Worm (Caenorhabditis elegans) whole organism, L1 larva: Measurements from ENCODE around the gene B0564.2.
A peak's percentile ranks its signal among the peaks of the same experiment; 100 is the strongest.

Experiments used
- Y116A8C.19 ChIP-seq: sonication (generic microtip); optimal IDR thresholded peaks from 2 replicates; lab custom pipeline; 2016; ENCODE audit warnings: missing compliant biosample characterization, missing genetic modification characterization, borderline replicate concordance
- alr-1 ChIP-seq: fragments of 200-800 bp; sonication (Bioruptor generic); optimal IDR thresholded peaks from 2 replicates; lab custom pipeline; 2018; ENCODE audit warnings: borderline replicate concordance, mild to moderate bottlenecking, missing genetic modification characterization, missing compliant biosample characterization
- aly-2 ChIP-seq: fragments of 150-350 bp; optimal IDR thresholded peaks from 2 replicates; lab custom pipeline; 2014; ENCODE audit warnings: missing biosample characterization, missing genetic modification characterization
- ama-1 ChIP-seq: fragments of 150-350 bp; optimal IDR thresholded peaks from 2 replicates; lab custom pipeline; 2014
- ceh-63 ChIP-seq: fragments of 200-800 bp; sonication (Bioruptor generic); optimal IDR thresholded peaks from 2 replicates; lab custom pipeline; 2018; ENCODE audit warnings: mild to moderate bottlenecking, missing genetic modification characterization, missing compliant biosample characterization
- ceh-8 ChIP-seq: fragments of 200-800 bp; sonication (Bioruptor generic); optimal IDR thresholded peaks from 2 replicates; lab custom pipeline; 2018; ENCODE audit warnings: mild to moderate bottlenecking, missing genetic modification characterization, moderate library complexity, missing compliant biosample characterization
- ceh-82 ChIP-seq, 3 experiments: fragments of 150-350 bp in 1 of 3; sonication (generic microtip) in 2 of 3; optimal IDR thresholded peaks; 2 replicates each; lab custom pipeline; 2014 to 2017; ENCODE audit warnings: missing biosample characterization in 3 of 3, missing genetic modification characterization in 3 of 3
- ceh-88 ChIP-seq: fragments of 200-800 bp; sonication (Bioruptor generic); IDR thresholded peaks from 2 replicates; pipeline ENCODE4 v1.3.6; 2022; ENCODE audit warnings: missing genetic modification characterization, missing compliant biosample characterization
- ceh-90 ChIP-seq: sonication (generic microtip); optimal IDR thresholded peaks from 2 replicates; lab custom pipeline; 2016; ENCODE audit warnings: missing genetic modification characterization, missing compliant biosample characterization
- ces-1 ChIP-seq: fragments of 150-350 bp; optimal IDR thresholded peaks from 2 replicates; lab custom pipeline; 2014; ENCODE audit warnings: missing biosample characterization, missing genetic modification reagents, missing genetic modification characterization
- dpl-1 ChIP-seq, 3 experiments: fragments of 150-350 bp in 2 of 3; sonication (generic microtip) in 1 of 3; optimal IDR thresholded peaks; 2 replicates each; lab custom pipeline; 2014 to 2017; ENCODE audit warnings: missing biosample characterization in 3 of 3, missing genetic modification characterization in 3 of 3, missing genetic modification reagents in 3 of 3
- dsc-1 ChIP-seq: sonication (generic microtip); optimal IDR thresholded peaks from 2 replicates; lab custom pipeline; 2016; ENCODE audit warnings: mild to moderate bottlenecking, missing genetic modification characterization, missing compliant biosample characterization
- efl-3 ChIP-seq: fragments of 200-800 bp; sonication (Bioruptor generic); optimal IDR thresholded peaks from 2 replicates; lab custom pipeline; 2018; ENCODE audit warnings: mild to moderate bottlenecking, missing genetic modification characterization, missing compliant biosample characterization
- egl-13 ChIP-seq: sonication (generic microtip); optimal IDR thresholded peaks from 2 replicates; lab custom pipeline; 2016; ENCODE audit warnings: missing genotype, missing genetic modification reagents, missing genetic modification characterization, missing compliant biosample characterization
- egl-27 ChIP-seq, 2 experiments: fragments of 150-350 bp in 1 of 2; sonication (generic microtip); optimal IDR thresholded peaks; 3 replicates each; lab custom pipeline; 2017 to 2018; ENCODE audit warnings: missing biosample characterization in 2 of 2, missing genetic modification characterization in 2 of 2, missing genetic modification reagents in 2 of 2
- fkh-10 ChIP-seq: sonication (generic microtip); optimal IDR thresholded peaks from 2 replicates; lab custom pipeline; 2017; ENCODE audit warnings: missing biosample characterization, missing genetic modification reagents, missing genetic modification characterization
- fkh-8 ChIP-seq: sonication (generic microtip); optimal IDR thresholded peaks from 2 replicates; lab custom pipeline; 2016; ENCODE audit warnings: mild to moderate bottlenecking, missing genetic modification characterization, missing compliant biosample characterization
- fos-1 ChIP-seq: fragments of 150-350 bp; optimal IDR thresholded peaks from 2 replicates; lab custom pipeline; 2014; ENCODE audit warnings: missing biosample characterization, missing genetic modification characterization
- grh-1 ChIP-seq: fragments of 200-800 bp; sonication (Bioruptor generic); IDR thresholded peaks from 2 replicates; pipeline ENCODE4 v1.3.6; 2022; ENCODE audit warnings: missing genetic modification reagents, missing genetic modification characterization, missing compliant biosample characterization
- hlh-17 ChIP-seq: fragments of 200-800 bp; sonication (Bioruptor generic); optimal IDR thresholded peaks from 2 replicates; lab custom pipeline; 2018; ENCODE audit warnings: missing genetic modification characterization, mild to moderate bottlenecking, missing compliant biosample characterization, moderate library complexity, borderline replicate concordance
- hpl-2 ChIP-seq: fragments of 150-350 bp; optimal IDR thresholded peaks from 2 replicates; lab custom pipeline; 2014; ENCODE audit warnings: missing biosample characterization, missing genetic modification reagents, missing genetic modification characterization
- irx-1 ChIP-seq: sonication (generic microtip); optimal IDR thresholded peaks from 2 replicates; lab custom pipeline; 2016; ENCODE audit warnings: missing genetic modification characterization, missing compliant biosample characterization
- isw-1 ChIP-seq: fragments of 200-800 bp; sonication (Bioruptor generic); IDR thresholded peaks from 2 replicates; pipeline ENCODE4 v1.3.6; 2022; ENCODE audit warnings: missing genetic modification characterization, missing compliant biosample characterization
- jun-1 ChIP-seq: fragments of 150-350 bp; optimal IDR thresholded peaks from 2 replicates; lab custom pipeline; 2014; ENCODE audit warnings: missing biosample characterization, missing genetic modification reagents, missing genetic modification characterization
- lin-13 ChIP-seq: fragments of 150-350 bp; optimal IDR thresholded peaks from 2 replicates; lab custom pipeline; 2014; ENCODE audit warnings: missing biosample characterization, missing genetic modification reagents, missing genetic modification characterization
- lin-35 ChIP-seq, 2 experiments: fragments of 150-350 bp; optimal IDR thresholded peaks; 2 replicates each; lab custom pipeline; 2014; ENCODE audit warnings: missing biosample characterization in 2 of 2, missing genetic modification characterization in 2 of 2, missing genetic modification reagents in 2 of 2
- lin-39 ChIP-seq: fragments of 150-350 bp; optimal IDR thresholded peaks from 2 replicates; lab custom pipeline; 2014; ENCODE audit warnings: missing biosample characterization, missing genetic modification reagents, missing genetic modification characterization
- lir-3 ChIP-seq: sonication (generic microtip); optimal IDR thresholded peaks from 2 replicates; lab custom pipeline; 2016; ENCODE audit warnings: mild to moderate bottlenecking, missing genetic modification characterization, moderate library complexity, missing compliant biosample characterization; ENCODE audit not compliant: poor library complexity
- lsy-2 ChIP-seq, 2 experiments: fragments of 150-350 bp; optimal IDR thresholded peaks; 2 replicates each; lab custom pipeline; 2014; ENCODE audit warnings: missing biosample characterization in 2 of 2, missing genetic modification characterization in 2 of 2
- mab-9 ChIP-seq: fragments of 200-800 bp; sonication (Bioruptor generic); IDR thresholded peaks from 2 replicates; pipeline ENCODE4 v1.3.6; 2022; ENCODE audit warnings: missing genetic modification reagents, missing genetic modification characterization, missing compliant biosample characterization
- mep-1 ChIP-seq: fragments of 150-350 bp; optimal IDR thresholded peaks from 2 replicates; lab custom pipeline; 2014; ENCODE audit warnings: missing biosample characterization, missing genetic modification characterization
- nhr-11 ChIP-seq: fragments of 150-350 bp; optimal IDR thresholded peaks from 2 replicates; lab custom pipeline; 2014; ENCODE audit warnings: missing biosample characterization, missing genetic modification characterization
- nhr-12 ChIP-seq: sonication (generic microtip); optimal IDR thresholded peaks from 2 replicates; lab custom pipeline; 2017; ENCODE audit warnings: missing biosample characterization, missing genetic modification characterization
- nhr-19 ChIP-seq: fragments of 200-800 bp; sonication (Bioruptor generic); conservative IDR thresholded peaks from 2 replicates; pipeline ENCODE4 v1.3.6; 2022; ENCODE audit warnings: missing genetic modification characterization, missing compliant biosample characterization
- nhr-20 ChIP-seq: sonication (generic microtip); optimal IDR thresholded peaks from 2 replicates; lab custom pipeline; 2016; ENCODE audit warnings: mild to moderate bottlenecking, missing genetic modification characterization, missing compliant biosample characterization
- nhr-28 ChIP-seq: fragments of 150-350 bp; optimal IDR thresholded peaks from 2 replicates; lab custom pipeline; 2014; ENCODE audit warnings: missing biosample characterization, missing genetic modification characterization
- nhr-76 ChIP-seq: sonication (generic microtip); optimal IDR thresholded peaks from 2 replicates; lab custom pipeline; 2017; ENCODE audit warnings: missing biosample characterization, missing genetic modification characterization
- nhr-85 ChIP-seq: sonication (generic microtip); peaks from one replicate; lab custom pipeline; 2016; ENCODE audit warnings: missing genetic modification characterization, inconsistent platforms, missing compliant biosample characterization
- nhr-90 ChIP-seq: sonication (generic microtip); optimal IDR thresholded peaks from 2 replicates; lab custom pipeline; 2016; ENCODE audit warnings: mild to moderate bottlenecking, missing genetic modification characterization, missing compliant biosample characterization; ENCODE audit not compliant: poor library complexity
- pag-3 ChIP-seq: sonication (generic microtip); optimal IDR thresholded peaks from 2 replicates; lab custom pipeline; 2017; ENCODE audit warnings: missing genetic modification characterization, mild to moderate bottlenecking, missing compliant biosample characterization, antibody characterized with exemption, borderline replicate concordance; ENCODE audit not compliant: insufficient read depth
- rnt-1 ChIP-seq: sonication (generic microtip); optimal IDR thresholded peaks from 2 replicates; lab custom pipeline; 2016; ENCODE audit warnings: mild to moderate bottlenecking, missing genetic modification characterization, moderate library complexity, missing compliant biosample characterization
- skn-1 ChIP-seq: fragments of 150-350 bp; optimal IDR thresholded peaks from 2 replicates; lab custom pipeline; 2014; ENCODE audit warnings: missing biosample characterization, missing genetic modification characterization
- snpc-4 ChIP-seq: fragments of 150-350 bp; optimal IDR thresholded peaks from 2 replicates; lab custom pipeline; 2014; ENCODE audit warnings: missing biosample characterization, missing genetic modification characterization
- sox-4 ChIP-seq: sonication (generic microtip); optimal IDR thresholded peaks from 2 replicates; lab custom pipeline; 2016; ENCODE audit warnings: missing genetic modification characterization, missing compliant biosample characterization
- sptf-1 ChIP-seq: fragments of 150-350 bp; optimal IDR thresholded peaks from 2 replicates; lab custom pipeline; 2014; ENCODE audit warnings: missing biosample characterization, missing genetic modification characterization
- sup-37 ChIP-seq: fragments of 200-800 bp; sonication (Bioruptor generic); optimal IDR thresholded peaks from 2 replicates; lab custom pipeline; 2018; ENCODE audit warnings: mild to moderate bottlenecking, missing genetic modification characterization, missing compliant biosample characterization
- tbx-2 ChIP-seq: sonication (generic microtip); optimal IDR thresholded peaks from 2 replicates; lab custom pipeline; 2016; ENCODE audit warnings: missing genetic modification characterization, missing compliant biosample characterization
- unc-130 ChIP-seq: fragments of 150-350 bp; optimal IDR thresholded peaks from 2 replicates; lab custom pipeline; 2017; ENCODE audit warnings: missing biosample characterization, missing genetic modification characterization, inconsistent platforms
- unc-62 ChIP-seq: fragments of 150-350 bp; optimal IDR thresholded peaks from 2 replicates; lab custom pipeline; 2014; ENCODE audit warnings: missing biosample characterization, missing genetic modification reagents, missing genetic modification characterization
- unc-86 ChIP-seq: sonication (generic microtip); optimal IDR thresholded peaks from 2 replicates; lab custom pipeline; 2016; ENCODE audit warnings: missing genetic modification characterization, missing compliant biosample characterization
- unc-98 ChIP-seq: fragments of 200-800 bp; sonication (Bioruptor generic); IDR thresholded peaks from 2 replicates; pipeline ENCODE4 v1.3.6; 2022; ENCODE audit warnings: missing genetic modification characterization, missing compliant biosample characterization
- zip-4 ChIP-seq: fragments of 200-800 bp; sonication (Bioruptor generic); optimal IDR thresholded peaks from 2 replicates; lab custom pipeline; 2018; ENCODE audit warnings: mild to moderate bottlenecking, missing genetic modification characterization, moderate library complexity, missing compliant biosample characterization
- ztf-11 ChIP-seq, 2 experiments: sonication (generic microtip); optimal IDR thresholded peaks; 2 replicates each; lab custom pipeline; 2016 to 2017; ENCODE audit warnings: missing genetic modification characterization in 2 of 2, missing biosample characterization in 1 of 2, missing compliant biosample characterization in 1 of 2

Gene B0564.2

DNA sequence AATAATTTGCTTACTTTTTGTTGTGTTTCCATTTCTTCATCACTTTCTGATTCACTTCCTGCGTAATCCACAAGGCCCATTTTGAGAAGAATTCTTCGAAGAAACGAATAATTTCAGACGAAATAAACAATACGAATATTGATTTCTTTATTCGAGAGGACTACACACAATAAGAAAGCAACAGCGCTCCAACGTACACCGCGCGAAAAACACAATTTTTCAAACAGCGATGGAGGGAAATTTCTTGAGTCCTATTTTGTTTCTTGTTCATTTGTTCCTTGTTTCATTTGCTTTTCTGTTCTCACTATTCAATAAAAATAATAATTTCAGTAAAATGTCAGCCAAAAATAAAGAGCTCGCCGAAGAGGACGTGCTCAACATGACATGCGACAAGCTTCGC is 13.8 kb upstream of the B0564.2 start, which contains the start of the genes prcc-1 and C39E9.12 (continued):
- TF ChIP-seq nhr-20 (tag; lab: Kevin White, UChicago) (peak; percentile 53), ama-1 (lab: Kevin White, UChicago) (no peak), ztf-11 (tag; optimal IDR thresholded peaks at IDR 0.05; lab: Kevin White, UChicago) (no peak), nhr-12 (no peak), hpl-2 (GFP tag; lab: Kevin White, UChicago) (no peak), hlh-17 (no peak), nhr-11 (tag; lab: Kevin White, UChicago) (no peak), fkh-10 (no peak), unc-86 (peak; percentile 37), lsy-2 (tag; optimal IDR thresholded peaks at IDR 0.05; lab: Kevin White, UChicago) (peak; percentile 73 to 91), ceh-88 (GFP tag; lab: Robert Waterston, UW) (no peak), unc-130 (tag; lab: Kevin White, UChicago) (peak; percentile 73), rnt-1 (tag; lab: Kevin White, UChicago) (peak; percentile 79), lin-35 (GFP tag; optimal IDR thresholded peaks at IDR 0.05; lab: Kevin White, UChicago) (peak; percentile 92 to 97), nhr-90 (tag; lab: Kevin White, UChicago) (no peak), jun-1 (tag; lab: Kevin White, UChicago) (peak; percentile 40), isw-1 (GFP tag; lab: Robert Waterston, UW) (no peak; the same call in 1 of the 2 replicates), Y116A8C.19 (tag; lab: Kevin White, UChicago) (no peak), nhr-76 (tag; lab: Kevin White, UChicago) (no peak), irx-1 (tag; lab: Kevin White, UChicago) (no peak), grh-1 (no peak), ceh-90 (tag; lab: Kevin White, UChicago) (no peak), efl-3 (no peak), nhr-85 (peak; percentile 46), alr-1 (tag; lab: Kevin White, UChicago) (no peak), dpl-1 (GFP tag; optimal IDR thresholded peaks at IDR 0.05; lab: Kevin White, UChicago) (peak; percentile 88 to 95 (median 92)), egl-27 (tag; optimal IDR thresholded peaks at IDR 0.05; lab: Kevin White, UChicago) (no peak), nhr-19 (GFP tag; lab: Robert Waterston, UW) (peak; percentile 43; the same call in 1 of the 2 replicates), aly-2 (tag; lab: Kevin White, UChicago) (no peak), skn-1 (tag; lab: Kevin White, UChicago) (peak; percentile 66), ceh-8 (GFP tag; lab: Kevin White, UChicago) (no peak), mep-1 (tag; lab: Kevin White, UChicago) (no peak), nhr-28 (no peak), tbx-2 (tag; lab: Kevin White, UChicago) (peak; percentile 37), lin-13 (GFP tag; lab: Kevin White, UChicago) (peak; percentile 69), egl-13 (no peak), sptf-1 (tag; lab: Kevin White, UChicago) (no peak), ceh-63 (GFP tag; lab: Kevin White, UChicago) (no peak), fos-1 (tag; lab: Kevin White, UChicago) (peak; percentile 63), mab-9 (GFP tag; lab: Robert Waterston, UW) (no peak), dsc-1 (tag; lab: Kevin White, UChicago) (peak; percentile 21), unc-62 (GFP tag; lab: Kevin White, UChicago) (no peak), snpc-4 (tag; lab: Kevin White, UChicago) (no peak), sup-37 (GFP tag; lab: Kevin White, UChicago) (no peak), lir-3 (tag; lab: Kevin White, UChicago) (peak; percentile 10), ces-1 (GFP tag; lab: Kevin White, UChicago) (no peak), pag-3 (tag; lab: Kevin White, UChicago) (no peak), unc-98 (no peak), lin-39 (tag; lab: Kevin White, UChicago) (no peak), zip-4 (GFP tag; lab: Kevin White, UChicago) (no peak), sox-4 (tag; lab: Kevin White, UChicago) (no peak), fkh-8 (peak; percentile 56), ceh-82 (tag; optimal IDR thresholded peaks at IDR 0.05; lab: Kevin White, UChicago) (peak; percentile 27 to 78 (median 63))
